Fruit fly (Drosophila melanogaster): ENCODE results near the gene Zdhhc8.

Gene Zdhhc8

DNA sequence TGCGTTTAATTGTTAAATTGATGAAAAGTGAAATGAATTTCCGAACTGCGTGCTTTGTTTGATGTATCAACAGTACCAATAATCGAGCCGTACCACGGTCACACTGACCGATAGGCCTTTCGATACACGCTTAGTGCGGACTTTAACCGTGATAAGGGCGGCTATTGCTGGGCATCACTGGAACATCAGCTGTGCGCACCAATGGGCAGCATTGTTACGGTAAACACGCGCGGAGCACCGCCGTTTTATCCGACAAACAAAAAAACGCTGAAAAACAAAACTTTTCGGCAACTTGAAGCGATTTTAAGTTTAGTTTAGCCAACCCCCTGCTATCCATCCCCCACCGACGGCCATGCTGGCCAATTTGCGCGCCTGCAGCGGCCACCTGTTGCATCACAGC, 36.9 kb downstream of the Zdhhc8 start, which contains the start of the genes c12.1 and c12.2:
Gene c12.1, minus strand, starts transcription at position 84 of the 400 bp plus-strand sequence.
Gene c12.2, plus strand, starts transcription at position 220 of the 400 bp plus-strand sequence.
- TF ChIP-seq CG6808 (GFP tag; optimal IDR thresholded peaks at IDR 0.05) (peak; percentile 100), Sox15 (GFP tag; optimal IDR thresholded peaks at IDR 0.05) (no peak), Sox14 (GFP tag; optimal IDR thresholded peaks at IDR 0.05) (peak; percentile 71), net (GFP tag; optimal IDR thresholded peaks at IDR 0.05) (no peak), acj6 (GFP tag; optimal IDR thresholded peaks at IDR 0.05) (no peak)

DNA sequence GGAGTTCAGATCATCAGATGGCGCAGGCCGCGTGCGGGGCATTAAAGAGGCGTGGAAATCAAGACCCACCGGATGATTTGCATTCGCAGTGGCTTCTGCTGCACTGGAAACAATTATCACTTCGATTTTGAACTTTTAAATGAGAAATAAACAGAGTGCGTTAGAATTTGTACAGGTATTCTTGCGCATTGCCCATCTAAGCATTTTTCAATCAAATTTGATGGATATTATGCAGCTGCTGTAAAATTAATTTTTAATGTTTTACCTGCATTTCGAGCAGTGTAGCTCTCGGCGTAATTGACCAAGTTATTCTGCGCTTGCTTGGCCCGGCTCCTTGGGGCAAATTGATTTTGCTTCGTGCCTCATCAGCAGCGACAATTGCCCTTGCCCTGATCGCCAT, 38.9 kb downstream of the Zdhhc8 start:
- TF ChIP-seq dsx (GFP tag; optimal IDR thresholded peaks at IDR 0.05; ENCODE audit: poor library complexity, severe bottlenecking): no peak
- no peak for TF ChIP-seq Ets21C (GFP tag; optimal IDR thresholded peaks at IDR 0.05)
- TF ChIP-seq CG11902 (GFP tag; optimal IDR thresholded peaks at IDR 0.05): no peak
- TF ChIP-seq vri (GFP tag; optimal IDR thresholded peaks at IDR 0.05): no peak
- TF ChIP-seq spab (GFP tag; optimal IDR thresholded peaks at IDR 0.05): no peak
- TF ChIP-seq CG11294 (GFP tag; IDR thresholded peaks at IDR 0.05): no peak
- TF ChIP-seq CG3032 (tag; optimal IDR thresholded peaks at IDR 0.05): no peak
- peak; percentile 9 for TF ChIP-seq CG6808 (GFP tag; optimal IDR thresholded peaks at IDR 0.05)
- TF ChIP-seq CG31627 (GFP tag; optimal IDR thresholded peaks at IDR 0.05): peak; percentile 38
- TF ChIP-seq Met (GFP tag; optimal IDR thresholded peaks at IDR 0.05): peak; percentile 30
- TF ChIP-seq OdsH (GFP tag; optimal IDR thresholded peaks at IDR 0.05): no peak
- TF ChIP-seq Eip78C (GFP tag): peak; percentile 72
- TF ChIP-seq lz (GFP tag; optimal IDR thresholded peaks at IDR 0.05): peak; percentile 64
- peak; percentile 25 for TF ChIP-seq topi (GFP tag; optimal IDR thresholded peaks at IDR 0.05)
- no peak for TF ChIP-seq Sox15 (GFP tag; optimal IDR thresholded peaks at IDR 0.05)
- TF ChIP-seq pdm3 (GFP tag; optimal IDR thresholded peaks at IDR 0.05): peak; percentile 10
- TF ChIP-seq CG32006 (GFP tag; optimal IDR thresholded peaks at IDR 0.05): no peak
- no peak for TF ChIP-seq CG8119 (GFP tag; IDR thresholded peaks at IDR 0.05)
- no peak for TF ChIP-seq Lpt (GFP tag; optimal IDR thresholded peaks at IDR 0.05)
- peak; percentile 44 for TF ChIP-seq Hr39 (GFP tag; optimal IDR thresholded peaks at IDR 0.05)
- peak; percentile 40 for TF ChIP-seq cyc (GFP tag; optimal IDR thresholded peaks at IDR 0.05)
- TF ChIP-seq Sox14 (GFP tag; optimal IDR thresholded peaks at IDR 0.05): peak; percentile 13
- TF ChIP-seq svp (GFP tag): peak; percentile 80
- TF ChIP-seq salr (GFP tag; optimal IDR thresholded peaks at IDR 0.05): no peak
- TF ChIP-seq CG1621 (tag; optimal IDR thresholded peaks at IDR 0.05): peak; percentile 6
- TF ChIP-seq Blimp-1 (GFP tag; optimal IDR thresholded peaks at IDR 0.05): no peak
- no peak for TF ChIP-seq fd59A (GFP tag; optimal IDR thresholded peaks at IDR 0.05)
- no peak for TF ChIP-seq dac (GFP tag; optimal IDR thresholded peaks at IDR 0.05)
- TF ChIP-seq Ets96B (tag; optimal IDR thresholded peaks at IDR 0.05): peak; percentile 18
- TF ChIP-seq CG34406 (GFP tag; optimal IDR thresholded peaks at IDR 0.05): no peak
- TF ChIP-seq esn (GFP tag; optimal IDR thresholded peaks at IDR 0.05): peak; percentile 21
- no peak for TF ChIP-seq CG7368 (GFP tag; optimal IDR thresholded peaks at IDR 0.05)
- TF ChIP-seq CG10631 (GFP tag; optimal IDR thresholded peaks at IDR 0.05): no peak
- TF ChIP-seq Eip75B (GFP tag; optimal IDR thresholded peaks at IDR 0.05): no peak
- TF ChIP-seq Sox102F (GFP tag; optimal IDR thresholded peaks at IDR 0.05): peak; percentile 14
- no peak for TF ChIP-seq CG6163 (GFP tag; IDR thresholded peaks at IDR 0.05)
- no peak for TF ChIP-seq CG8319 (GFP tag; optimal IDR thresholded peaks at IDR 0.05)
- no peak for TF ChIP-seq Hr38 (GFP tag; optimal IDR thresholded peaks at IDR 0.05)
- no peak for TF ChIP-seq CG3919 (GFP tag; optimal IDR thresholded peaks at IDR 0.05)
- TF ChIP-seq ss (GFP tag; optimal IDR thresholded peaks at IDR 0.05): no peak
- TF ChIP-seq Eip93F (GFP tag; optimal IDR thresholded peaks at IDR 0.05): no peak
- no peak for TF ChIP-seq acj6 (GFP tag; optimal IDR thresholded peaks at IDR 0.05)
- no peak for TF ChIP-seq fd85E (GFP tag; optimal IDR thresholded peaks at IDR 0.05)
- TF ChIP-seq Smox (GFP tag; optimal IDR thresholded peaks at IDR 0.05): peak; percentile 28
- no peak for TF ChIP-seq CG6276 (GFP tag; optimal IDR thresholded peaks at IDR 0.05)
- TF ChIP-seq Hr4 (GFP tag; optimal IDR thresholded peaks at IDR 0.05): no peak
- TF ChIP-seq CG10669 (GFP tag; optimal IDR thresholded peaks at IDR 0.05): no peak
- no peak for TF ChIP-seq CG15336 (GFP tag; IDR thresholded peaks at IDR 0.05)
- no peak for TF ChIP-seq fkh (GFP tag; optimal IDR thresholded peaks at IDR 0.05)

Measured in whole organism, prepupa.